Fruit fly (Drosophila melanogaster) whole organism, embryonic: ENCODE measurements around the gene mask.

Experiments
- BEAF-32 ChIP-seq: fragments of 200-800 bp; sonication (Bioruptor generic); optimal IDR thresholded peaks from 3 replicates; lab custom pipeline; 2017; ENCODE audit warnings: missing biosample characterization, missing genetic modification characterization, mild to moderate bottlenecking, moderate library complexity, missing genetic modification reagents
- CG10267 ChIP-seq: fragments of 200-800 bp; sonication (Bioruptor generic); optimal IDR thresholded peaks from 2 replicates; lab custom pipeline; 2018; ENCODE audit warnings: missing biosample characterization, mild to moderate bottlenecking, missing genetic modification characterization, moderate library complexity
- CG10431 ChIP-seq: fragments of 200-800 bp; sonication (Bioruptor generic); optimal IDR thresholded peaks from 3 replicates; lab custom pipeline; 2018; ENCODE audit warnings: missing biosample characterization, mild to moderate bottlenecking, missing genetic modification characterization
- CG12659 ChIP-seq: fragments of 200-800 bp; sonication (Bioruptor generic); optimal IDR thresholded peaks from 3 replicates; lab custom pipeline; 2017; ENCODE audit warnings: mild to moderate bottlenecking, missing biosample characterization, missing genetic modification reagents, missing genetic modification characterization
- CG15073 ChIP-seq: fragments of 200-800 bp; sonication (Bioruptor generic); optimal IDR thresholded peaks from 2 replicates; lab custom pipeline; 2016; ENCODE audit warnings: missing biosample characterization, missing genetic modification characterization
- CG17328 ChIP-seq: fragments of 200-800 bp; sonication (Bioruptor generic); IDR thresholded peaks from 2 replicates; pipeline ENCODE4 v1.3.6; 2022; ENCODE audit warnings: missing biosample characterization, missing genetic modification characterization
- CG17361 ChIP-seq: fragments of 200-800 bp; sonication (Bioruptor generic); IDR thresholded peaks from 3 replicates; pipeline ENCODE4 v1.3.6; 2022; ENCODE audit warnings: missing biosample characterization, missing genetic modification characterization
- CG18476 ChIP-seq: fragments of 200-800 bp; sonication (Bioruptor generic); optimal IDR thresholded peaks from 2 replicates; lab custom pipeline; 2016; ENCODE audit warnings: missing biosample characterization, mild to moderate bottlenecking, missing genetic modification characterization
- CG2678 ChIP-seq: fragments of 200-800 bp; sonication (Bioruptor generic); optimal IDR thresholded peaks from 3 replicates; lab custom pipeline; 2019; ENCODE audit warnings: missing biosample characterization, mild to moderate bottlenecking, missing genetic modification characterization, moderate library complexity
- CG3163 ChIP-seq: fragments of 200-800 bp; sonication (Bioruptor generic); optimal IDR thresholded peaks from 3 replicates; lab custom pipeline; 2016; ENCODE audit warnings: missing biosample characterization, missing genetic modification characterization
- CG33557 ChIP-seq: fragments of 200-800 bp; sonication (Bioruptor generic); optimal IDR thresholded peaks from 2 replicates; lab custom pipeline; 2019; ENCODE audit warnings: missing biosample characterization, mild to moderate bottlenecking, missing genetic modification characterization, moderate library complexity
- CG3995 ChIP-seq: fragments of 200-800 bp; sonication (Bioruptor generic); optimal IDR thresholded peaks from 3 replicates; lab custom pipeline; 2016; ENCODE audit warnings: missing biosample characterization, missing genetic modification characterization
- CG6254 ChIP-seq: fragments of 200-800 bp; sonication (Bioruptor generic); optimal IDR thresholded peaks from 3 replicates; lab custom pipeline; 2017; ENCODE audit warnings: mild to moderate bottlenecking, missing biosample characterization, missing genetic modification reagents, missing genetic modification characterization
- CG7839 ChIP-seq: fragments of 200-800 bp; sonication (Bioruptor generic); optimal IDR thresholded peaks from 3 replicates; lab custom pipeline; 2018; ENCODE audit warnings: missing biosample characterization, mild to moderate bottlenecking, missing genetic modification characterization, moderate library complexity
- CG7928 ChIP-seq: fragments of 200-800 bp; sonication (Bioruptor generic); optimal IDR thresholded peaks from 2 replicates; lab custom pipeline; 2017; ENCODE audit warnings: missing biosample characterization, mild to moderate bottlenecking, missing genetic modification characterization
- CG8388 ChIP-seq: fragments of 200-800 bp; sonication (Bioruptor generic); optimal IDR thresholded peaks from 2 replicates; lab custom pipeline; 2019; ENCODE audit warnings: missing biosample characterization, mild to moderate bottlenecking, missing genetic modification characterization, moderate library complexity
- CG8478 ChIP-seq: fragments of >200 bp; optimal IDR thresholded peaks from 2 replicates; lab custom pipeline; 2018
- CG9932 ChIP-seq: fragments of 200-800 bp; sonication (Bioruptor generic); IDR thresholded peaks from 2 replicates; pipeline ENCODE4 v1.3.6; 2022; ENCODE audit warnings: missing biosample characterization, missing genetic modification characterization
- CkIIα-i1 ChIP-seq: fragments of 200-800 bp; sonication (Bioruptor generic); IDR thresholded peaks from 2 replicates; pipeline ENCODE4 v1.3.6; 2022; ENCODE audit warnings: missing biosample characterization, missing genetic modification characterization
- D ChIP-seq, 2 experiments: fragments of 200-800 bp in 1 of 2; fragments of >200 bp in 1 of 2; sonication (Bioruptor generic) in 1 of 2; optimal IDR thresholded peaks; 2 replicates in 1 of 2; 3 replicates in 1 of 2; lab custom pipeline; 2017; ENCODE audit warnings: mild to moderate bottlenecking in 1 of 2, missing biosample characterization in 1 of 2, missing genetic modification characterization in 1 of 2, missing genetic modification reagents in 1 of 2
- Dll ChIP-seq: fragments of 200-800 bp; sonication (Bioruptor generic); IDR thresholded peaks from 4 replicates; pipeline ENCODE4 v1.3.6; 2022; ENCODE audit warnings: missing biosample characterization, missing genetic modification characterization; ENCODE audit not compliant: partially characterized antibody
- Dp ChIP-seq: fragments of 200-800 bp; sonication (Bioruptor generic); optimal IDR thresholded peaks from 2 replicates; lab custom pipeline; 2018; ENCODE audit warnings: missing biosample characterization, mild to moderate bottlenecking, missing genetic modification characterization, moderate library complexity
- Dref ChIP-seq: fragments of 200-800 bp; sonication (Bioruptor generic); IDR thresholded peaks from 2 replicates; pipeline ENCODE4 v1.3.6; 2022; ENCODE audit warnings: missing biosample characterization, missing genetic modification characterization
- Fer1 ChIP-seq: fragments of 200-800 bp; sonication (Bioruptor generic); optimal IDR thresholded peaks from 2 replicates; lab custom pipeline; 2017; ENCODE audit warnings: missing biosample characterization, mild to moderate bottlenecking, missing genetic modification characterization
- NC2β ChIP-seq: fragments of 200-800 bp; sonication (Bioruptor generic); optimal IDR thresholded peaks from 2 replicates; lab custom pipeline; 2016; ENCODE audit warnings: missing biosample characterization, missing genetic modification characterization
- Nf-YC ChIP-seq: fragments of 200-800 bp; optimal IDR thresholded peaks from 3 replicates; lab custom pipeline; 2019; ENCODE audit warnings: missing biosample characterization, mild to moderate bottlenecking, missing genetic modification characterization, moderate library complexity
- ara ChIP-seq: fragments of 200-800 bp; sonication (Bioruptor generic); IDR thresholded peaks from 2 replicates; pipeline ENCODE4 v1.3.6; 2022; ENCODE audit warnings: missing biosample characterization, missing genetic modification characterization
- bigmax ChIP-seq: fragments of 200-800 bp; sonication (Bioruptor generic); optimal IDR thresholded peaks from 2 replicates; lab custom pipeline; 2018; ENCODE audit warnings: missing biosample characterization, mild to moderate bottlenecking, missing genetic modification characterization
- bsh ChIP-seq, 2 experiments: fragments of 200-800 bp; sonication (Bioruptor generic); optimal IDR thresholded peaks; 2 replicates each; lab custom pipeline; 2017 to 2018; ENCODE audit warnings: mild to moderate bottlenecking in 2 of 2, missing biosample characterization in 2 of 2, missing genetic modification characterization in 2 of 2, moderate library complexity in 1 of 2
- cg ChIP-seq: fragments of 200-800 bp; sonication (Bioruptor generic); optimal IDR thresholded peaks from 3 replicates; lab custom pipeline; 2019; ENCODE audit warnings: missing biosample characterization, mild to moderate bottlenecking, missing genetic modification characterization, moderate library complexity
- croc ChIP-seq: fragments of 200-800 bp; sonication (Bioruptor generic); conservative IDR thresholded peaks from 3 replicates; pipeline ENCODE4 v1.3.6; 2022; ENCODE audit warnings: missing biosample characterization, missing genetic modification characterization
- crp ChIP-seq, 2 experiments: fragments of 200-800 bp; sonication (Bioruptor generic); optimal IDR thresholded peaks; 2 replicates in 1 of 2; 3 replicates in 1 of 2; lab custom pipeline; 2017; ENCODE audit warnings: missing biosample characterization in 2 of 2, missing genetic modification characterization in 2 of 2, mild to moderate bottlenecking in 1 of 2, moderate library complexity in 1 of 2
- dmrt11E ChIP-seq: fragments of 200-800 bp; sonication (Bioruptor generic); optimal IDR thresholded peaks from 3 replicates; lab custom pipeline; 2018; ENCODE audit warnings: missing biosample characterization, mild to moderate bottlenecking, missing genetic modification characterization, moderate library complexity
- dpn ChIP-seq, 2 experiments: fragments of 200-800 bp; sonication (Bioruptor generic); optimal IDR thresholded peaks; 3 replicates each; lab custom pipeline; 2016; ENCODE audit warnings: missing biosample characterization in 2 of 2, missing genetic modification characterization in 2 of 2
- eve ChIP-seq, 2 experiments: fragments of >200 bp; optimal IDR thresholded peaks; 2 replicates each; lab custom pipeline; 2017; ENCODE audit warnings: missing biosample characterization in 2 of 2, missing genetic modification characterization in 2 of 2
- exex ChIP-seq: fragments of 200-800 bp; sonication (Bioruptor generic); optimal IDR thresholded peaks from 4 replicates; lab custom pipeline; 2018; ENCODE audit warnings: missing biosample characterization, mild to moderate bottlenecking, missing genetic modification characterization, moderate library complexity
- gfzf ChIP-seq: fragments of 200-800 bp; sonication (Bioruptor generic); optimal IDR thresholded peaks from 2 replicates; lab custom pipeline; 2016; ENCODE audit warnings: missing biosample characterization, mild to moderate bottlenecking, missing genetic modification characterization, moderate library complexity
- gro ChIP-seq: fragments of 200-800 bp; sonication (Bioruptor generic); optimal IDR thresholded peaks from 2 replicates; lab custom pipeline; 2016; ENCODE audit warnings: missing biosample characterization, missing genetic modification characterization
- gsb-n ChIP-seq: fragments of 200-800 bp; sonication (Bioruptor generic); optimal IDR thresholded peaks from 3 replicates; lab custom pipeline; 2018; ENCODE audit warnings: missing biosample characterization, mild to moderate bottlenecking, missing genetic modification characterization
- lilli ChIP-seq: fragments of 200-800 bp; sonication (Bioruptor generic); optimal IDR thresholded peaks from 3 replicates; lab custom pipeline; 2016; ENCODE audit warnings: missing biosample characterization, missing genetic modification characterization
- lov ChIP-seq, 2 experiments: fragments of 200-800 bp in 1 of 2; fragments of >200 bp in 1 of 2; sonication (Bioruptor generic) in 1 of 2; IDR thresholded peaks in 1 of 2; optimal IDR thresholded peaks in 1 of 2; 2 replicates in 1 of 2; 3 replicates in 1 of 2; pipeline versions ENCODE4 v1.3.6 to Lab custom; 2017 to 2022; ENCODE audit warnings: missing biosample characterization in 1 of 2, missing genetic modification characterization in 1 of 2
- mirr ChIP-seq: fragments of 200-800 bp; sonication (Bioruptor generic); optimal IDR thresholded peaks from 3 replicates; lab custom pipeline; 2018; ENCODE audit warnings: missing biosample characterization, mild to moderate bottlenecking, missing genetic modification characterization
- phol ChIP-seq: fragments of 200-800 bp; sonication (Bioruptor generic); optimal IDR thresholded peaks from 3 replicates; lab custom pipeline; 2018; ENCODE audit warnings: missing biosample characterization, mild to moderate bottlenecking, missing genetic modification characterization, moderate library complexity
- pzg ChIP-seq: fragments of 200-800 bp; sonication (Bioruptor generic); optimal IDR thresholded peaks from 3 replicates; lab custom pipeline; 2018; ENCODE audit warnings: missing biosample characterization, mild to moderate bottlenecking, missing genetic modification characterization, moderate library complexity
- run ChIP-seq: fragments of 200-800 bp; sonication (Bioruptor generic); optimal IDR thresholded peaks from 3 replicates; lab custom pipeline; 2018; ENCODE audit warnings: missing biosample characterization, mild to moderate bottlenecking, missing genetic modification characterization
- so ChIP-seq: fragments of 200-800 bp; sonication (Bioruptor generic); IDR thresholded peaks from 3 replicates; pipeline ENCODE4 v1.3.6; 2022; ENCODE audit warnings: missing biosample characterization, missing genetic modification characterization
- unc-4 ChIP-seq: fragments of 200-800 bp; sonication (Bioruptor generic); IDR thresholded peaks from 2 replicates; pipeline ENCODE4 v1.3.6; 2022; ENCODE audit warnings: missing biosample characterization, missing genetic modification characterization; ENCODE audit not compliant: partially characterized antibody
- wdn ChIP-seq: fragments of 200-800 bp; sonication (Bioruptor generic); IDR thresholded peaks from 2 replicates; pipeline ENCODE4 v1.3.6; 2022; ENCODE audit warnings: missing biosample characterization, missing genetic modification characterization
- zen ChIP-seq: fragments of 200-800 bp; sonication (Bioruptor generic); optimal IDR thresholded peaks from 3 replicates; lab custom pipeline; 2018; ENCODE audit warnings: missing biosample characterization, mild to moderate bottlenecking, missing genetic modification characterization, moderate library complexity

Gene mask

dm6 chr3R:24226744-24227143 is 3.6 kb upstream of the mask start, which contains the start of the genes Spps and CG13609 (continued):
- TF ChIP-seq gsb-n (tag; lab: Kevin White, UChicago): no peak
- 0 out of 2 replicates have a peak, but pooled peaks have one; percentile 13 for TF ChIP-seq CG17328 (GFP tag; lab: Robert Waterston, UW)
- TF ChIP-seq lilli (GFP tag; lab: Kevin White, UChicago): peak; percentile 47
- TF ChIP-seq CG33557 (GFP tag; lab: Kevin White, UChicago): peak; percentile 46
- TF ChIP-seq CG10267: peak; percentile 40
- no peak for TF ChIP-seq eve (GFP tag; optimal IDR thresholded peaks at IDR 0.05; lab: Kevin White, UChicago)
- TF ChIP-seq mirr: no peak
- TF ChIP-seq Fer1 (GFP tag; lab: Kevin White, UChicago): peak; percentile 24
- no peak for TF ChIP-seq lov (optimal IDR thresholded peaks at IDR 0.05; lab: Kevin White, UChicago)
- TF ChIP-seq lov (GFP tag; IDR thresholded peaks at IDR 0.05; lab: Robert Waterston, UW): no peak
- no peak for TF ChIP-seq CG2678
- peak; percentile 44 for TF ChIP-seq gro (GFP tag; lab: Kevin White, UChicago)
- peak in 1 of 2 experiments; percentile 1 for TF ChIP-seq crp (GFP tag; optimal IDR thresholded peaks at IDR 0.05; lab: Kevin White, UChicago)
- TF ChIP-seq bsh (GFP tag; optimal IDR thresholded peaks at IDR 0.05; lab: Kevin White, UChicago): peak in 1 of 2 experiments; percentile 13
- TF ChIP-seq CkIIα-i1: no peak
- TF ChIP-seq Dref (GFP tag; lab: Robert Waterston, UW): peak; percentile 96
- TF ChIP-seq exex (tag; lab: Kevin White, UChicago): no peak
- TF ChIP-seq CG7839 (tag; lab: Kevin White, UChicago): no peak
- TF ChIP-seq zen (tag; lab: Kevin White, UChicago): no peak
- TF ChIP-seq CG8388 (GFP tag; lab: Kevin White, UChicago): no peak
- no peak for TF ChIP-seq CG6254 (GFP tag; lab: Kevin White, UChicago)
- peak; percentile 80 for TF ChIP-seq pzg (GFP tag; lab: Kevin White, UChicago)
- peak; percentile 72 for TF ChIP-seq CG3995 (GFP tag; lab: Kevin White, UChicago)
- TF ChIP-seq croc (GFP tag; lab: Robert Waterston, UW): no peak
- peak; percentile 36 for TF ChIP-seq NC2β
- TF ChIP-seq wdn (GFP tag; lab: Robert Waterston, UW): no peak
- TF ChIP-seq dpn (GFP tag; optimal IDR thresholded peaks at IDR 0.05; lab: Kevin White, UChicago): peak in 1 of 2 experiments; percentile 38
- TF ChIP-seq so (GFP tag; lab: Robert Waterston, UW): no peak
- no peak for TF ChIP-seq CG18476
- TF ChIP-seq CG9932 (GFP tag; lab: Robert Waterston, UW): peak; percentile 53; the same call in 1 of the 2 replicates
- peak; percentile 4 for TF ChIP-seq dmrt11E (tag; lab: Kevin White, UChicago)
- TF ChIP-seq CG7928 (GFP tag; lab: Kevin White, UChicago): peak; percentile 74
- peak; percentile 77 for TF ChIP-seq CG12659 (GFP tag; lab: Kevin White, UChicago)
- no peak for TF ChIP-seq ara (GFP tag; lab: Robert Waterston, UW)
- TF ChIP-seq unc-4 (GFP tag; lab: Robert Waterston, UW): peak; percentile 83
- peak; percentile 55 for TF ChIP-seq gfzf (GFP tag; lab: Kevin White, UChicago)
- peak; percentile 46 for TF ChIP-seq CG10431 (GFP tag; lab: Kevin White, UChicago)
- no peak for TF ChIP-seq cg
- TF ChIP-seq bigmax (GFP tag; lab: Kevin White, UChicago): no peak
- peak; percentile 66 for TF ChIP-seq Dp
- no peak for TF ChIP-seq Nf-YC (tag; lab: Kevin White, UChicago)
- no peak for TF ChIP-seq CG17361 (GFP tag; lab: Robert Waterston, UW)
- TF ChIP-seq Dll (GFP tag; lab: Robert Waterston, UW): peak; percentile 84
- TF ChIP-seq run (tag; lab: Kevin White, UChicago): no peak
- no peak for TF ChIP-seq D (optimal IDR thresholded peaks at IDR 0.05; lab: Kevin White, UChicago)
- no peak for TF ChIP-seq D (GFP tag; optimal IDR thresholded peaks at IDR 0.05; lab: Kevin White, UChicago)
- no peak for TF ChIP-seq CG3163 (GFP tag; lab: Kevin White, UChicago)
- TF ChIP-seq BEAF-32 (GFP tag; lab: Kevin White, UChicago): peak; percentile 92
- no peak for TF ChIP-seq CG15073
- TF ChIP-seq phol: peak; percentile 65
- no peak for TF ChIP-seq CG8478 (lab: Kevin White, UChicago)
